Fruit fly (Drosophila melanogaster) whole organism, embryonic: Measurements from ENCODE around the gene CG46434.

ENCODE experiments used
- B-H1 ChIP-seq: fragments of 200-800 bp; sonication (Bioruptor generic); IDR thresholded peaks from 3 replicates; pipeline ENCODE4 v1.3.6; 2022; ENCODE audit warnings: missing biosample characterization, missing genetic modification characterization
- CG10431 ChIP-seq: fragments of 200-800 bp; sonication (Bioruptor generic); optimal IDR thresholded peaks from 3 replicates; lab custom pipeline; 2018; ENCODE audit warnings: missing biosample characterization, mild to moderate bottlenecking, missing genetic modification characterization
- CG10959 ChIP-seq: fragments of 200-800 bp; sonication (Bioruptor generic); IDR thresholded peaks from 2 replicates; pipeline ENCODE4 v1.3.6; 2022; ENCODE audit warnings: missing biosample characterization, missing genetic modification characterization
- CG10979 ChIP-seq: fragments of 200-800 bp; sonication (Bioruptor generic); optimal IDR thresholded peaks from 2 replicates; lab custom pipeline; 2018; ENCODE audit warnings: missing biosample characterization, mild to moderate bottlenecking, missing genetic modification characterization, moderate library complexity
- CG11247 ChIP-seq: fragments of 200-800 bp; sonication (Bioruptor generic); IDR thresholded peaks from 2 replicates; pipeline ENCODE4 v1.3.6; 2022; ENCODE audit warnings: missing biosample characterization, missing genetic modification characterization
- CG11456 ChIP-seq: fragments of 200-800 bp; sonication (Bioruptor generic); IDR thresholded peaks from 3 replicates; pipeline ENCODE4 v1.3.6; 2022; ENCODE audit warnings: missing biosample characterization, missing genetic modification characterization
- CG12155 ChIP-seq: fragments of 200-800 bp; sonication (Bioruptor generic); optimal IDR thresholded peaks from 3 replicates; lab custom pipeline; 2016; ENCODE audit warnings: missing biosample characterization, missing genetic modification characterization
- CG12299 ChIP-seq: fragments of 200-800 bp; sonication (Bioruptor generic); optimal IDR thresholded peaks from 2 replicates; lab custom pipeline; 2018; ENCODE audit warnings: missing biosample characterization, mild to moderate bottlenecking, missing genetic modification characterization
- CG2129 ChIP-seq: fragments of 200-800 bp; sonication (Bioruptor generic); IDR thresholded peaks from 2 replicates; pipeline ENCODE4 v1.3.6; 2022; ENCODE audit warnings: missing biosample characterization, missing genetic modification characterization; ENCODE audit not compliant: partially characterized antibody
- CG2199 ChIP-seq: fragments of 200-800 bp; sonication (Bioruptor generic); IDR thresholded peaks from 3 replicates; pipeline ENCODE4 v1.3.6; 2022; ENCODE audit warnings: missing biosample characterization, missing genetic modification characterization
- CG2202 ChIP-seq: fragments of 200-800 bp; sonication (Bioruptor generic); optimal IDR thresholded peaks from 2 replicates; lab custom pipeline; 2018; ENCODE audit warnings: missing biosample characterization, mild to moderate bottlenecking, missing genetic modification characterization
- CG4854 ChIP-seq: fragments of 200-800 bp; sonication (Bioruptor generic); optimal IDR thresholded peaks from 2 replicates; lab custom pipeline; 2016; ENCODE audit warnings: missing biosample characterization, missing genetic modification characterization, inconsistent platforms
- CG5953 ChIP-seq: fragments of 200-800 bp; sonication (Bioruptor generic); IDR thresholded peaks from 2 replicates; pipeline ENCODE4 v1.3.6; 2022; ENCODE audit warnings: missing biosample characterization, missing genetic modification characterization
- CG6272 ChIP-seq: fragments of 200-800 bp; sonication (Bioruptor generic); IDR thresholded peaks from 2 replicates; pipeline ENCODE4 v1.3.6; 2022; ENCODE audit warnings: missing biosample characterization, missing genetic modification characterization
- CG6813 ChIP-seq: fragments of 200-800 bp; sonication (Bioruptor generic); optimal IDR thresholded peaks from 2 replicates; lab custom pipeline; 2017; ENCODE audit warnings: missing biosample characterization, missing genetic modification characterization, mild to moderate bottlenecking, moderate library complexity, missing genetic modification reagents
- CG6854 ChIP-seq: fragments of 200-800 bp; sonication (Bioruptor generic); optimal IDR thresholded peaks from 3 replicates; lab custom pipeline; 2017; ENCODE audit warnings: missing biosample characterization, mild to moderate bottlenecking, missing genetic modification characterization
- CG7745 ChIP-seq: fragments of 200-800 bp; sonication (Bioruptor generic); optimal IDR thresholded peaks from 2 replicates; lab custom pipeline; 2018; ENCODE audit warnings: missing biosample characterization, mild to moderate bottlenecking, missing genetic modification characterization, moderate library complexity
- CG7839 ChIP-seq: fragments of 200-800 bp; sonication (Bioruptor generic); optimal IDR thresholded peaks from 3 replicates; lab custom pipeline; 2018; ENCODE audit warnings: missing biosample characterization, mild to moderate bottlenecking, missing genetic modification characterization, moderate library complexity
- Dek ChIP-seq: fragments of 200-800 bp; sonication (Bioruptor generic); optimal IDR thresholded peaks from 3 replicates; lab custom pipeline; 2019; ENCODE audit warnings: missing biosample characterization, mild to moderate bottlenecking, missing genetic modification characterization, moderate library complexity
- Gug ChIP-seq: fragments of 200-800 bp; sonication (Bioruptor generic); IDR thresholded peaks from 4 replicates; pipeline ENCODE4 v1.3.6; 2022; ENCODE audit warnings: missing biosample characterization, missing genetic modification characterization
- HHEX ChIP-seq: fragments of 200-800 bp; sonication (Bioruptor generic); optimal IDR thresholded peaks from 3 replicates; lab custom pipeline; 2017; ENCODE audit warnings: missing biosample characterization, mild to moderate bottlenecking, missing genetic modification characterization, missing genetic modification reagents
- HLH3B ChIP-seq: fragments of 200-800 bp; sonication (Bioruptor generic); IDR thresholded peaks from 2 replicates; pipeline ENCODE4 v1.3.6; 2022; ENCODE audit warnings: missing biosample characterization, missing genetic modification characterization
- HLH54F ChIP-seq: fragments of 200-800 bp; sonication (Bioruptor generic); optimal IDR thresholded peaks from 3 replicates; lab custom pipeline; 2016; ENCODE audit warnings: missing biosample characterization, missing genetic modification characterization
- HLHmδ ChIP-seq: fragments of 200-800 bp; sonication (Bioruptor generic); optimal IDR thresholded peaks from 2 replicates; lab custom pipeline; 2018; ENCODE audit warnings: missing biosample characterization, mild to moderate bottlenecking, missing genetic modification characterization, moderate library complexity
- Hey ChIP-seq: fragments of 200-800 bp; sonication (Bioruptor generic); optimal IDR thresholded peaks from 3 replicates; lab custom pipeline; 2018; ENCODE audit warnings: missing biosample characterization, mild to moderate bottlenecking, missing genetic modification characterization
- HmgZ ChIP-seq: fragments of 200-800 bp; sonication (Bioruptor generic); optimal IDR thresholded peaks from 2 replicates; lab custom pipeline; 2018; ENCODE audit warnings: missing biosample characterization, mild to moderate bottlenecking, missing genetic modification characterization
- Lhr ChIP-seq: fragments of 200-800 bp; sonication (Bioruptor generic); optimal IDR thresholded peaks from 3 replicates; lab custom pipeline; 2017; ENCODE audit warnings: mild to moderate bottlenecking, missing biosample characterization, missing genetic modification reagents, missing genetic modification characterization
- Mad ChIP-seq: fragments of 200-800 bp; sonication (Bioruptor generic); optimal IDR thresholded peaks from 2 replicates; lab custom pipeline; 2016; ENCODE audit warnings: missing biosample characterization, missing genetic modification characterization
- Poxn ChIP-seq: fragments of 200-800 bp; sonication (Bioruptor generic); IDR thresholded peaks from 2 replicates; pipeline ENCODE4 v1.3.6; 2022; ENCODE audit warnings: missing biosample characterization, missing genetic modification characterization
- Trl ChIP-seq, 3 experiments: fragments of >200 bp in 2 of 3; fragments of 200-800 bp in 1 of 3; sonication (Bioruptor generic) in 1 of 3; optimal IDR thresholded peaks; 2 replicates in 1 of 3; 3 replicates in 2 of 3; lab custom pipeline; 2016 to 2017; ENCODE audit warnings: missing biosample characterization in 1 of 3, missing genetic modification characterization in 1 of 3
- Usf ChIP-seq: fragments of 200-800 bp; sonication (Bioruptor generic); optimal IDR thresholded peaks from 2 replicates; lab custom pipeline; 2017; ENCODE audit warnings: missing genotype, missing biosample characterization, missing genetic modification characterization
- Vsx1 ChIP-seq: fragments of 200-800 bp; sonication (Bioruptor generic); optimal IDR thresholded peaks from 2 replicates; lab custom pipeline; 2017; ENCODE audit warnings: missing biosample characterization, mild to moderate bottlenecking, missing genetic modification characterization, missing genetic modification reagents
- Xrp1 ChIP-seq: fragments of 200-800 bp; sonication (Bioruptor generic); IDR thresholded peaks from 2 replicates; pipeline ENCODE4 v1.3.6; 2022; ENCODE audit warnings: missing biosample characterization, missing genetic modification characterization
- abd-A ChIP-seq: fragments of 200-800 bp; sonication (Bioruptor generic); optimal IDR thresholded peaks from 3 replicates; lab custom pipeline; 2019; ENCODE audit warnings: missing biosample characterization, mild to moderate bottlenecking, missing genetic modification characterization, moderate library complexity
- crc ChIP-seq: fragments of 200-800 bp; sonication (Bioruptor generic); optimal IDR thresholded peaks from 2 replicates; lab custom pipeline; 2016; ENCODE audit warnings: missing biosample characterization, missing genetic modification characterization
- fd3F ChIP-seq: fragments of 200-800 bp; sonication (Bioruptor generic); optimal IDR thresholded peaks from 2 replicates; lab custom pipeline; 2018; ENCODE audit warnings: missing biosample characterization, mild to moderate bottlenecking, missing genetic modification characterization, moderate library complexity
- hb ChIP-seq: fragments of 200-800 bp; sonication (Bioruptor generic); IDR thresholded peaks from 3 replicates; pipeline ENCODE4 v1.3.6; 2022; ENCODE audit warnings: missing biosample characterization, missing genetic modification characterization; ENCODE audit not compliant: partially characterized antibody
- hkb ChIP-seq, 2 experiments: fragments of 200-800 bp in 1 of 2; fragments of >200 bp in 1 of 2; sonication (Bioruptor generic) in 1 of 2; IDR thresholded peaks in 1 of 2; optimal IDR thresholded peaks in 1 of 2; 2 replicates each; pipeline versions ENCODE4 v1.3.6 to Lab custom; 2017 to 2022; ENCODE audit warnings: missing biosample characterization in 1 of 2, missing genetic modification characterization in 1 of 2
- kay ChIP-seq: fragments of 200-800 bp; sonication (Bioruptor generic); optimal IDR thresholded peaks from 2 replicates; lab custom pipeline; 2016; ENCODE audit warnings: missing biosample characterization, missing genetic modification characterization
- lilli ChIP-seq: fragments of 200-800 bp; sonication (Bioruptor generic); optimal IDR thresholded peaks from 3 replicates; lab custom pipeline; 2016; ENCODE audit warnings: missing biosample characterization, missing genetic modification characterization
- otp ChIP-seq: fragments of 200-800 bp; sonication (Bioruptor generic); IDR thresholded peaks from 3 replicates; pipeline ENCODE4, ENCODE4 v1.3.6; 2022; ENCODE audit warnings: missing biosample characterization, missing genetic modification characterization
- pho ChIP-seq: fragments of 200-800 bp; sonication (Bioruptor generic); optimal IDR thresholded peaks from 2 replicates; lab custom pipeline; 2016; ENCODE audit warnings: missing biosample characterization, missing genetic modification characterization
- pnt ChIP-seq: fragments of 200-800 bp; sonication (Bioruptor generic); optimal IDR thresholded peaks from 3 replicates; lab custom pipeline; 2016; ENCODE audit warnings: missing biosample characterization, missing genetic modification characterization
- rib ChIP-seq: fragments of 200-800 bp; sonication (Bioruptor generic); IDR thresholded peaks from 2 replicates; pipeline ENCODE4 v1.3.6; 2022; ENCODE audit warnings: missing biosample characterization, missing genetic modification characterization
- sima ChIP-seq: fragments of 200-800 bp; sonication (Bioruptor generic); optimal IDR thresholded peaks from 2 replicates; lab custom pipeline; 2016; ENCODE audit warnings: missing biosample characterization, missing genetic modification characterization
- sisA ChIP-seq: fragments of 200-800 bp; sonication (Bioruptor generic); IDR thresholded peaks from 2 replicates; pipeline ENCODE4 v1.3.6; 2022; ENCODE audit warnings: missing biosample characterization, missing genetic modification characterization
- slp2 ChIP-seq: fragments of 200-800 bp; sonication (Bioruptor generic); optimal IDR thresholded peaks from 2 replicates; lab custom pipeline; 2016; ENCODE audit warnings: missing biosample characterization, missing genetic modification characterization
- stc ChIP-seq: fragments of 200-800 bp; sonication (Bioruptor generic); IDR thresholded peaks from 2 replicates; pipeline ENCODE4 v1.3.6; 2022; ENCODE audit warnings: missing biosample characterization, missing genetic modification characterization
- unpg ChIP-seq: fragments of 200-800 bp; sonication (Bioruptor generic); optimal IDR thresholded peaks from 3 replicates; lab custom pipeline; 2018; ENCODE audit warnings: missing biosample characterization, mild to moderate bottlenecking, missing genetic modification characterization, moderate library complexity

The CG46434 gene

DNA sequence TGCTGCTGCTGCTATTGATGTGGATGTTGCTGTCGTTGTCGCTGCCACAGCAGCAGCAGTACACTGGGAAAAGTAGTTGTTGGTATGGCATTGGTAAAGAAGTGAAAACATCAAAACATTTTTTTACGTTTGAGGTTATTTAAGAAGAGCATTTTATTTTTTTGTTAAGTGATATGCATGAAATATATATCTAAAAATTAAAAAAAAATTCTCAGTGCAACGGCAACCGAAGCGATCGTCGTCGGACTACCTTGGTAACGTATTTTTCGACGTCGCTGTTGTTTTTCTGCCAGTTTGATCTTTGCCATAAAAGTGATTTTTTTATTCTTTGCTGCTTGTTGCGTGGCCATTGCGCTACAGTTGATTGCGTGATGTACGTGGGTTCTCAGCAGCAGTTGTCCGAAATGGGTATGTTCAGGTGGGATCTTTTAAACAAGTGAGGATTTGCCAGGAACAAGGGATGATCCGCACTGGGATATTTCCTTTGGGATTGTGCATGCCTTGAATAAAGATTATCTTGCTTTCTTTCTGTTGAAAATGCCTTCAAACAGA is 16.8 kb upstream of the CG46434 start (continued):
- TF ChIP-seq CG6813 (GFP tag; lab: Kevin White, UChicago) (peak; percentile 95), CG10431 (peak; percentile 92), HLH54F (peak; percentile 90), CG2129 (GFP tag; lab: Robert Waterston, UW) (no peak), CG7745 (tag; lab: Kevin White, UChicago) (peak; percentile 84), CG5953 (peak; percentile 89), CG12155 (peak; percentile 93), CG11456 (GFP tag; lab: Robert Waterston, UW) (peak; percentile 87), Hey (tag; lab: Kevin White, UChicago) (peak; percentile 75), lilli (GFP tag; lab: Kevin White, UChicago) (peak; percentile 97), CG12299 (tag; lab: Kevin White, UChicago) (peak; percentile 96), CG10979 (tag; lab: Kevin White, UChicago) (peak; percentile 98), HHEX (peak; percentile 93), HLHmδ (GFP tag; lab: Kevin White, UChicago) (no peak), rib (GFP tag; lab: Robert Waterston, UW) (peak; percentile 93), pho (GFP tag; lab: Kevin White, UChicago) (peak; percentile 90), slp2 (peak; percentile 90), Xrp1 (GFP tag; lab: Robert Waterston, UW) (peak; percentile 97), HLH3B (GFP tag; lab: Robert Waterston, UW) (peak; percentile 93), HmgZ (peak; percentile 95), hb (no peak), B-H1 (GFP tag; lab: Robert Waterston, UW) (peak; percentile 93), otp (GFP tag; lab: Robert Waterston, UW) (peak; percentile 95), CG11247 (peak; percentile 93), unpg (peak; percentile 97), CG7839 (tag; lab: Kevin White, UChicago) (peak; percentile 97), CG4854 (GFP tag; lab: Kevin White, UChicago) (peak; percentile 92), stc (peak; percentile 90), kay (GFP tag; lab: Kevin White, UChicago) (peak; percentile 87), Poxn (GFP tag; lab: Robert Waterston, UW) (peak; percentile 48; the same call in 1 of the 2 replicates), abd-A (tag; lab: Kevin White, UChicago) (peak; percentile 28), sisA (GFP tag; lab: Robert Waterston, UW) (peak; percentile 94), CG10959 (peak; percentile 95), CG6272 (GFP tag; lab: Robert Waterston, UW) (peak; percentile 84), Vsx1 (GFP tag; lab: Kevin White, UChicago) (peak; percentile 92), Trl (optimal IDR thresholded peaks at IDR 0.05; lab: Kevin White, UChicago) (no peak), Trl (GFP tag; optimal IDR thresholded peaks at IDR 0.05; lab: Kevin White, UChicago) (peak; percentile 94), fd3F (peak; percentile 93), CG2199 (GFP tag; lab: Robert Waterston, UW) (peak; percentile 93), pnt (peak; percentile 93), crc (GFP tag; lab: Kevin White, UChicago) (peak; percentile 80), CG6854 (GFP tag; lab: Kevin White, UChicago) (peak; percentile 84), CG2202 (tag; lab: Kevin White, UChicago) (peak; percentile 94), Lhr (GFP tag; lab: Kevin White, UChicago) (peak; percentile 92), Gug (GFP tag; lab: Robert Waterston, UW) (peak; percentile 86), Mad (peak; percentile 93), Dek (peak; percentile 93), Usf (GFP tag; lab: Kevin White, UChicago) (peak; percentile 92), hkb (optimal IDR thresholded peaks at IDR 0.05; lab: Kevin White, UChicago) (no peak), hkb (GFP tag; IDR thresholded peaks at IDR 0.05; lab: Robert Waterston, UW) (peak; percentile 97), sima (GFP tag; lab: Kevin White, UChicago) (peak; percentile 86)
